Fruit fly (Drosophila melanogaster) whole organism, embryonic: Measurements from ENCODE around the gene CG43925.

Experiments used
- Awh ChIP-seq: fragments of 200-800 bp; sonication (Bioruptor generic); IDR thresholded peaks from 2 replicates; pipeline ENCODE4, ENCODE4 v1.3.6; 2022; ENCODE audit warnings: missing biosample characterization, missing genetic modification characterization
- B-H2 ChIP-seq: fragments of 200-800 bp; sonication (Bioruptor generic); optimal IDR thresholded peaks from 2 replicates; lab custom pipeline; 2018; ENCODE audit warnings: missing biosample characterization, mild to moderate bottlenecking, missing genetic modification characterization
- BtbVII ChIP-seq: fragments of 200-800 bp; sonication (Bioruptor generic); optimal IDR thresholded peaks from 3 replicates; lab custom pipeline; 2017; ENCODE audit warnings: missing biosample characterization, mild to moderate bottlenecking, missing genetic modification characterization
- CG10209 ChIP-seq: fragments of 200-800 bp; sonication (Bioruptor generic); optimal IDR thresholded peaks from 3 replicates; lab custom pipeline; 2017; ENCODE audit warnings: missing biosample characterization, mild to moderate bottlenecking, missing genetic modification characterization, missing genetic modification reagents
- CG10979 ChIP-seq: fragments of 200-800 bp; sonication (Bioruptor generic); optimal IDR thresholded peaks from 2 replicates; lab custom pipeline; 2018; ENCODE audit warnings: missing biosample characterization, mild to moderate bottlenecking, missing genetic modification characterization, moderate library complexity
- CG13296 ChIP-seq: fragments of 200-800 bp; sonication (Bioruptor generic); optimal IDR thresholded peaks from 3 replicates; lab custom pipeline; 2018; ENCODE audit warnings: missing biosample characterization, mild to moderate bottlenecking, missing genetic modification characterization
- CG13894 ChIP-seq: fragments of 200-800 bp; sonication (Bioruptor generic); optimal IDR thresholded peaks from 3 replicates; lab custom pipeline; 2018; ENCODE audit warnings: missing biosample characterization, mild to moderate bottlenecking, missing genetic modification characterization, moderate library complexity
- CG1647 ChIP-seq: fragments of 200-800 bp; sonication (Bioruptor generic); optimal IDR thresholded peaks from 3 replicates; lab custom pipeline; 2016; ENCODE audit warnings: missing biosample characterization, missing genetic modification characterization
- CG17359 ChIP-seq: fragments of 200-800 bp; sonication (Bioruptor generic); optimal IDR thresholded peaks from 3 replicates; lab custom pipeline; 2018; ENCODE audit warnings: missing biosample characterization, mild to moderate bottlenecking, missing genetic modification characterization, moderate library complexity
- CG18476 ChIP-seq: fragments of 200-800 bp; sonication (Bioruptor generic); optimal IDR thresholded peaks from 2 replicates; lab custom pipeline; 2016; ENCODE audit warnings: missing biosample characterization, mild to moderate bottlenecking, missing genetic modification characterization
- CG30020 ChIP-seq: fragments of 200-800 bp; optimal IDR thresholded peaks from 2 replicates; lab custom pipeline; 2019; ENCODE audit warnings: missing biosample characterization, mild to moderate bottlenecking, missing genetic modification characterization, moderate library complexity
- CG34376 ChIP-seq: fragments of 200-800 bp; sonication (Bioruptor generic); optimal IDR thresholded peaks from 2 replicates; lab custom pipeline; 2018; ENCODE audit warnings: missing biosample characterization, mild to moderate bottlenecking, missing genetic modification characterization
- CG34422 ChIP-seq: fragments of 200-800 bp; sonication (Bioruptor generic); IDR thresholded peaks from 3 replicates; pipeline ENCODE4 v1.3.6; 2022; ENCODE audit warnings: missing biosample characterization, missing genetic modification characterization
- CG3838 ChIP-seq: fragments of 200-800 bp; sonication (Bioruptor generic); optimal IDR thresholded peaks from 3 replicates; lab custom pipeline; 2016; ENCODE audit warnings: missing biosample characterization, missing genetic modification characterization
- CG4424 ChIP-seq: fragments of 200-800 bp; sonication (Bioruptor generic); optimal IDR thresholded peaks from 3 replicates; lab custom pipeline; 2016; ENCODE audit warnings: missing biosample characterization, missing genetic modification characterization
- CG8290 ChIP-seq, 3 experiments: fragments of 200-800 bp; sonication (Bioruptor generic); optimal IDR thresholded peaks; 2 replicates each; lab custom pipeline; 2016 to 2019; ENCODE audit warnings: missing biosample characterization in 3 of 3, missing genetic modification characterization in 3 of 3, mild to moderate bottlenecking in 2 of 3, moderate library complexity in 1 of 3
- CG8924 ChIP-seq: fragments of 200-800 bp; optimal IDR thresholded peaks from 3 replicates; lab custom pipeline; 2019; ENCODE audit warnings: missing biosample characterization, mild to moderate bottlenecking, missing genetic modification characterization, moderate library complexity
- Dip3 ChIP-seq: fragments of 200-800 bp; sonication (Bioruptor generic); optimal IDR thresholded peaks from 3 replicates; lab custom pipeline; 2016; ENCODE audit warnings: missing biosample characterization, missing genetic modification characterization
- E2f2 ChIP-seq: fragments of 200-800 bp; sonication (Bioruptor generic); IDR thresholded peaks from 2 replicates; pipeline ENCODE4 v1.3.6; 2022; ENCODE audit warnings: missing biosample characterization, missing genetic modification characterization
- Eip74EF ChIP-seq, 2 experiments: fragments of 200-800 bp in 1 of 2; fragments of >200 bp in 1 of 2; sonication (Bioruptor generic) in 1 of 2; optimal IDR thresholded peaks; 2 replicates each; lab custom pipeline; 2017 to 2019; ENCODE audit warnings: missing biosample characterization in 2 of 2, missing genetic modification characterization in 2 of 2, mild to moderate bottlenecking in 1 of 2, moderate library complexity in 1 of 2
- Fer3 ChIP-seq: fragments of 200-800 bp; sonication (Bioruptor generic); optimal IDR thresholded peaks from 2 replicates; lab custom pipeline; 2018; ENCODE audit warnings: missing biosample characterization, mild to moderate bottlenecking, missing genetic modification characterization, moderate library complexity
- Hey ChIP-seq: fragments of 200-800 bp; sonication (Bioruptor generic); optimal IDR thresholded peaks from 3 replicates; lab custom pipeline; 2018; ENCODE audit warnings: missing biosample characterization, mild to moderate bottlenecking, missing genetic modification characterization
- Hmx ChIP-seq: fragments of 200-800 bp; sonication (Bioruptor generic); optimal IDR thresholded peaks from 2 replicates; lab custom pipeline; 2016; ENCODE audit warnings: missing biosample characterization, missing genetic modification characterization
- Meics ChIP-seq: fragments of 200-800 bp; sonication (Bioruptor generic); optimal IDR thresholded peaks from 2 replicates; lab custom pipeline; 2017; ENCODE audit warnings: missing biosample characterization, mild to moderate bottlenecking, missing genetic modification characterization
- Nf-YC ChIP-seq: fragments of 200-800 bp; optimal IDR thresholded peaks from 3 replicates; lab custom pipeline; 2019; ENCODE audit warnings: missing biosample characterization, mild to moderate bottlenecking, missing genetic modification characterization, moderate library complexity
- NfI ChIP-seq: fragments of 200-800 bp; sonication (Bioruptor generic); optimal IDR thresholded peaks from 3 replicates; lab custom pipeline; 2018; ENCODE audit warnings: missing biosample characterization, mild to moderate bottlenecking, missing genetic modification characterization, moderate library complexity
- Pdp1 ChIP-seq, 2 experiments: fragments of 200-800 bp; sonication (Bioruptor generic); optimal IDR thresholded peaks; 3 replicates each; lab custom pipeline; 2016; ENCODE audit warnings: missing biosample characterization in 2 of 2, missing genetic modification characterization in 2 of 2, mild to moderate bottlenecking in 1 of 2, moderate library complexity in 1 of 2
- Sox100B ChIP-seq: fragments of 200-800 bp; sonication (Bioruptor generic); optimal IDR thresholded peaks from 3 replicates; lab custom pipeline; 2018; ENCODE audit warnings: missing biosample characterization, mild to moderate bottlenecking, missing genetic modification characterization
- TFAM ChIP-seq: fragments of 200-800 bp; sonication (Bioruptor generic); optimal IDR thresholded peaks from 2 replicates; lab custom pipeline; 2017; ENCODE audit warnings: missing biosample characterization, missing genetic modification characterization, inconsistent platforms
- ac ChIP-seq: fragments of 200-800 bp; sonication (Bioruptor generic); optimal IDR thresholded peaks from 3 replicates; lab custom pipeline; 2017; ENCODE audit warnings: missing biosample characterization, mild to moderate bottlenecking, missing genetic modification characterization
- chinmo ChIP-seq: fragments of 200-800 bp; sonication (Bioruptor generic); IDR thresholded peaks from 4 replicates; pipeline ENCODE4 v1.3.6; 2022; ENCODE audit warnings: missing biosample characterization, missing genetic modification characterization; ENCODE audit not compliant: partially characterized antibody
- dati ChIP-seq: fragments of 200-800 bp; sonication (Bioruptor generic); IDR thresholded peaks from 2 replicates; pipeline ENCODE4 v1.3.6; 2022; ENCODE audit warnings: missing biosample characterization, missing genetic modification characterization
- dm ChIP-seq: fragments of 200-800 bp; sonication (Bioruptor generic); optimal IDR thresholded peaks from 3 replicates; lab custom pipeline; 2016; ENCODE audit warnings: missing biosample characterization, missing genetic modification characterization
- dmrt99B ChIP-seq: fragments of 200-800 bp; sonication (Bioruptor generic); optimal IDR thresholded peaks from 2 replicates; lab custom pipeline; 2018; ENCODE audit warnings: missing biosample characterization, mild to moderate bottlenecking, missing genetic modification characterization, moderate library complexity
- grn ChIP-seq: fragments of 200-800 bp; sonication (Bioruptor generic); optimal IDR thresholded peaks from 3 replicates; lab custom pipeline; 2017; ENCODE audit warnings: missing biosample characterization, missing genetic modification characterization
- ham ChIP-seq: fragments of 200-800 bp; sonication (Bioruptor generic); IDR thresholded peaks from 2 replicates; pipeline ENCODE4 v1.3.6; 2022; ENCODE audit warnings: missing biosample characterization, missing genetic modification characterization
- hb ChIP-seq: fragments of 200-800 bp; sonication (Bioruptor generic); IDR thresholded peaks from 3 replicates; pipeline ENCODE4 v1.3.6; 2022; ENCODE audit warnings: missing biosample characterization, missing genetic modification characterization; ENCODE audit not compliant: partially characterized antibody
- mirr ChIP-seq: fragments of 200-800 bp; sonication (Bioruptor generic); optimal IDR thresholded peaks from 3 replicates; lab custom pipeline; 2018; ENCODE audit warnings: missing biosample characterization, mild to moderate bottlenecking, missing genetic modification characterization
- nerfin-2 ChIP-seq: fragments of 200-800 bp; sonication (Bioruptor generic); IDR thresholded peaks from 2 replicates; pipeline ENCODE4 v1.3.6; 2022; ENCODE audit warnings: missing biosample characterization, missing genetic modification characterization; ENCODE audit not compliant: partially characterized antibody
- nom ChIP-seq: fragments of 200-800 bp; sonication (Bioruptor generic); optimal IDR thresholded peaks from 2 replicates; lab custom pipeline; 2017; ENCODE audit warnings: missing biosample characterization, missing genetic modification characterization, mild to moderate bottlenecking, moderate library complexity, missing genetic modification reagents
- pum ChIP-seq: fragments of 200-800 bp; sonication (Bioruptor generic); optimal IDR thresholded peaks from 2 replicates; lab custom pipeline; 2016; ENCODE audit warnings: missing biosample characterization, missing genetic modification characterization
- rib ChIP-seq: fragments of 200-800 bp; sonication (Bioruptor generic); IDR thresholded peaks from 2 replicates; pipeline ENCODE4 v1.3.6; 2022; ENCODE audit warnings: missing biosample characterization, missing genetic modification characterization
- run ChIP-seq: fragments of 200-800 bp; sonication (Bioruptor generic); optimal IDR thresholded peaks from 3 replicates; lab custom pipeline; 2018; ENCODE audit warnings: missing biosample characterization, mild to moderate bottlenecking, missing genetic modification characterization
- sd ChIP-seq: fragments of 200-800 bp; sonication (Bioruptor generic); optimal IDR thresholded peaks from 3 replicates; lab custom pipeline; 2018; ENCODE audit warnings: missing biosample characterization, mild to moderate bottlenecking, missing genetic modification characterization, moderate library complexity
- sens ChIP-seq: fragments of 200-800 bp; sonication (Bioruptor generic); peaks from one replicate; lab custom pipeline; 2016; ENCODE audit warnings: missing biosample characterization, missing genetic modification characterization
- sima ChIP-seq: fragments of 200-800 bp; sonication (Bioruptor generic); optimal IDR thresholded peaks from 2 replicates; lab custom pipeline; 2016; ENCODE audit warnings: missing biosample characterization, missing genetic modification characterization
- vfl ChIP-seq: fragments of 200-800 bp; sonication (Bioruptor generic); optimal IDR thresholded peaks from 2 replicates; lab custom pipeline; 2016; ENCODE audit warnings: missing biosample characterization, missing genetic modification characterization
- zf30C ChIP-seq: fragments of 200-800 bp; sonication (Bioruptor generic); optimal IDR thresholded peaks from 3 replicates; lab custom pipeline; 2018; ENCODE audit warnings: missing biosample characterization, mild to moderate bottlenecking, missing genetic modification characterization
- zfh2 ChIP-seq: fragments of 200-800 bp; sonication (Bioruptor generic); optimal IDR thresholded peaks from 2 replicates; lab custom pipeline; 2016; ENCODE audit warnings: missing biosample characterization, missing genetic modification characterization

CG43925 gene

dm6 chr2L:13205256-13205655 lies 29.0 kb downstream of the CG43925 start (continued):
- TF ChIP-seq CG8924 (peak; percentile 23), TFAM (GFP tag; lab: Kevin White, UChicago) (no peak), hb (GFP tag; lab: Robert Waterston, UW) (no peak), sd (tag; lab: Kevin White, UChicago) (peak; percentile 84), CG4424 (GFP tag; lab: Kevin White, UChicago) (no peak), CG18476 (no peak), NfI (peak; percentile 19), Hmx (GFP tag; lab: Kevin White, UChicago) (no peak), dm (peak; percentile 8), sima (GFP tag; lab: Kevin White, UChicago) (no peak), nerfin-2 (no peak), Fer3 (tag; lab: Kevin White, UChicago) (no peak), Nf-YC (peak; percentile 38), Pdp1 (GFP tag; optimal IDR thresholded peaks at IDR 0.05; lab: Kevin White, UChicago) (peak in 1 of 2 experiments; percentile 46), CG34422 (GFP tag; lab: Robert Waterston, UW) (peak; percentile 70; the same call in 1 of the 3 replicates), dati (GFP tag; lab: Robert Waterston, UW) (no peak), CG8290 (GFP tag; optimal IDR thresholded peaks at IDR 0.05; lab: Kevin White, UChicago) (peak; percentile 17), CG8290 (tag; optimal IDR thresholded peaks at IDR 0.05; lab: Kevin White, UChicago) (peak in 1 of 2 experiments; percentile 56), CG17359 (tag; lab: Kevin White, UChicago) (peak; percentile 20), ham (GFP tag; lab: Robert Waterston, UW) (no peak), zf30C (GFP tag; lab: Kevin White, UChicago) (no peak), CG3838 (GFP tag; lab: Kevin White, UChicago) (no peak), Eip74EF (GFP tag; optimal IDR thresholded peaks at IDR 0.05; lab: Kevin White, UChicago) (peak in 1 of 2 experiments; percentile 61), vfl (no peak), rib (0 out of 2 replicates have a peak, but pooled peaks have one; percentile 20), CG10979 (tag; lab: Kevin White, UChicago) (no peak), CG1647 (no peak), CG30020 (tag; lab: Kevin White, UChicago) (no peak), zfh2 (GFP tag; lab: Kevin White, UChicago) (no peak)

dm6 chr2L:13206077-13206668 lies 29.9 kb downstream of the CG43925 start:
- TF ChIP-seq Awh (GFP tag; lab: Robert Waterston, UW) (0 out of 2 replicates have a peak, but pooled peaks have one; percentile 5), nom (GFP tag; lab: Kevin White, UChicago) (peak; percentile 55), Pdp1 (GFP tag; optimal IDR thresholded peaks at IDR 0.05; lab: Kevin White, UChicago) (peak in 1 of 2 experiments; percentile 78), dmrt99B (no peak), ac (GFP tag; lab: Kevin White, UChicago) (no peak), Sox100B (GFP tag; lab: Kevin White, UChicago) (no peak), chinmo (GFP tag; lab: Robert Waterston, UW) (0 out of 4 replicates have a peak, but pooled peaks have one; percentile 71), mirr (peak; percentile 23), CG34376 (GFP tag; lab: Kevin White, UChicago) (peak; percentile 96), grn (GFP tag; lab: Kevin White, UChicago) (peak; percentile 62), B-H2 (GFP tag; lab: Kevin White, UChicago) (peak; percentile 35), CG13296 (GFP tag; lab: Kevin White, UChicago) (peak; percentile 37), Dip3 (GFP tag; lab: Kevin White, UChicago) (no peak), CG13894 (tag; lab: Kevin White, UChicago) (peak; percentile 37), CG10209 (GFP tag; lab: Kevin White, UChicago) (no peak), Hey (peak; percentile 61), sens (GFP tag; lab: Kevin White, UChicago) (peak; percentile 63), pum (no peak), Meics (peak; percentile 32), CG8290 (GFP tag; optimal IDR thresholded peaks at IDR 0.05; lab: Kevin White, UChicago) (no peak), CG8290 (tag; optimal IDR thresholded peaks at IDR 0.05; lab: Kevin White, UChicago) (peak in 1 of 2 experiments; percentile 37), BtbVII (peak; percentile 28), run (no peak), E2f2 (no peak)
